Fruit fly (Drosophila melanogaster) whole organism, embryonic: Measurements from ENCODE around the gene CG12106.

Source experiments
- Antp ChIP-seq: fragments of 200-800 bp; sonication (Bioruptor generic); optimal IDR thresholded peaks from 3 replicates; lab custom pipeline; 2016; ENCODE audit warnings: missing biosample characterization, missing genetic modification characterization
- B-H2 ChIP-seq: fragments of 200-800 bp; sonication (Bioruptor generic); optimal IDR thresholded peaks from 2 replicates; lab custom pipeline; 2018; ENCODE audit warnings: missing biosample characterization, mild to moderate bottlenecking, missing genetic modification characterization
- Bgb ChIP-seq: fragments of 200-800 bp; sonication (Bioruptor generic); IDR thresholded peaks from 2 replicates; pipeline ENCODE4 v1.3.6; 2022; ENCODE audit warnings: missing biosample characterization, missing genetic modification characterization; ENCODE audit not compliant: partially characterized antibody
- CG10366 ChIP-seq: fragments of 200-800 bp; sonication (Bioruptor generic); IDR thresholded peaks from 2 replicates; pipeline ENCODE4 v1.3.6; 2022; ENCODE audit warnings: missing biosample characterization, missing genetic modification characterization
- CG11696 ChIP-seq: fragments of 200-800 bp; sonication (Bioruptor generic); IDR thresholded peaks from 2 replicates; pipeline ENCODE4 v1.3.6; 2022; ENCODE audit warnings: missing biosample characterization, missing genetic modification characterization
- CG11723 ChIP-seq: fragments of 200-800 bp; sonication (Bioruptor generic); optimal IDR thresholded peaks from 2 replicates; lab custom pipeline; 2017; ENCODE audit warnings: missing biosample characterization, mild to moderate bottlenecking, missing genetic modification characterization
- CG12155 ChIP-seq: fragments of 200-800 bp; sonication (Bioruptor generic); optimal IDR thresholded peaks from 3 replicates; lab custom pipeline; 2016; ENCODE audit warnings: missing biosample characterization, missing genetic modification characterization
- CG12391 ChIP-seq: fragments of 200-800 bp; sonication (Bioruptor generic); optimal IDR thresholded peaks from 3 replicates; lab custom pipeline; 2018; ENCODE audit warnings: missing biosample characterization, mild to moderate bottlenecking, missing genetic modification characterization, moderate library complexity
- CG16815 ChIP-seq: fragments of 200-800 bp; sonication (Bioruptor generic); optimal IDR thresholded peaks from 3 replicates; lab custom pipeline; 2017; ENCODE audit warnings: missing biosample characterization, mild to moderate bottlenecking, missing genetic modification characterization
- CG2116 ChIP-seq: fragments of 200-800 bp; sonication (Bioruptor generic); optimal IDR thresholded peaks from 3 replicates; lab custom pipeline; 2018; ENCODE audit warnings: missing biosample characterization, mild to moderate bottlenecking, missing genetic modification characterization
- CG30020 ChIP-seq: fragments of 200-800 bp; optimal IDR thresholded peaks from 2 replicates; lab custom pipeline; 2019; ENCODE audit warnings: missing biosample characterization, mild to moderate bottlenecking, missing genetic modification characterization, moderate library complexity
- CG3281 ChIP-seq: fragments of 200-800 bp; sonication (Bioruptor generic); optimal IDR thresholded peaks from 3 replicates; lab custom pipeline; 2017; ENCODE audit warnings: missing biosample characterization, mild to moderate bottlenecking, missing genetic modification characterization
- CG42726 ChIP-seq: fragments of 200-800 bp; sonication (Bioruptor generic); IDR thresholded peaks from 2 replicates; pipeline ENCODE4 v1.3.6; 2022; ENCODE audit warnings: missing biosample characterization, missing genetic modification characterization; ENCODE audit not compliant: partially characterized antibody
- CG4404 ChIP-seq: fragments of 200-800 bp; sonication (Bioruptor generic); IDR thresholded peaks from 2 replicates; pipeline ENCODE4 v1.3.6; 2022; ENCODE audit warnings: missing biosample characterization, missing genetic modification characterization
- CG4424 ChIP-seq: fragments of 200-800 bp; sonication (Bioruptor generic); optimal IDR thresholded peaks from 3 replicates; lab custom pipeline; 2016; ENCODE audit warnings: missing biosample characterization, missing genetic modification characterization
- CG6272 ChIP-seq: fragments of 200-800 bp; sonication (Bioruptor generic); IDR thresholded peaks from 2 replicates; pipeline ENCODE4 v1.3.6; 2022; ENCODE audit warnings: missing biosample characterization, missing genetic modification characterization
- CG6765 ChIP-seq: fragments of 200-800 bp; sonication (Bioruptor generic); optimal IDR thresholded peaks from 3 replicates; lab custom pipeline; 2017; ENCODE audit warnings: missing biosample characterization, mild to moderate bottlenecking, missing genetic modification characterization
- CG7963 ChIP-seq: fragments of 200-800 bp; sonication (Bioruptor generic); IDR thresholded peaks from 3 replicates; pipeline ENCODE4 v1.3.6; 2022; ENCODE audit warnings: missing biosample characterization, missing genetic modification characterization; ENCODE audit not compliant: partially characterized antibody
- CG7987 ChIP-seq: fragments of 200-800 bp; sonication (Bioruptor generic); optimal IDR thresholded peaks from 2 replicates; lab custom pipeline; 2018; ENCODE audit warnings: missing biosample characterization, mild to moderate bottlenecking, missing genetic modification characterization, moderate library complexity
- CG8089 ChIP-seq: fragments of 200-800 bp; sonication (Bioruptor generic); optimal IDR thresholded peaks from 3 replicates; lab custom pipeline; 2016; ENCODE audit warnings: missing biosample characterization, missing genetic modification characterization
- CG8281 ChIP-seq: fragments of 200-800 bp; sonication (Bioruptor generic); optimal IDR thresholded peaks from 2 replicates; lab custom pipeline; 2018; ENCODE audit warnings: missing biosample characterization, mild to moderate bottlenecking, missing genetic modification characterization, moderate library complexity
- CG9437 ChIP-seq: fragments of 200-800 bp; sonication (Bioruptor generic); optimal IDR thresholded peaks from 2 replicates; lab custom pipeline; 2018; ENCODE audit warnings: missing biosample characterization, mild to moderate bottlenecking, missing genetic modification characterization
- E2f1 ChIP-seq: fragments of 200-800 bp; sonication (Bioruptor generic); IDR thresholded peaks from 2 replicates; pipeline ENCODE4 v1.3.6; 2022; ENCODE audit warnings: missing biosample characterization, missing genetic modification characterization
- E2f2 ChIP-seq: fragments of 200-800 bp; sonication (Bioruptor generic); IDR thresholded peaks from 2 replicates; pipeline ENCODE4 v1.3.6; 2022; ENCODE audit warnings: missing biosample characterization, missing genetic modification characterization
- Gsc ChIP-seq: fragments of 200-800 bp; sonication (Bioruptor generic); IDR thresholded peaks from 2 replicates; pipeline ENCODE4 v1.3.6; 2022; ENCODE audit warnings: missing biosample characterization, missing genetic modification characterization
- HLHmδ ChIP-seq: fragments of 200-800 bp; sonication (Bioruptor generic); optimal IDR thresholded peaks from 2 replicates; lab custom pipeline; 2018; ENCODE audit warnings: missing biosample characterization, mild to moderate bottlenecking, missing genetic modification characterization, moderate library complexity
- Lpt ChIP-seq: fragments of >200 bp; optimal IDR thresholded peaks from 2 replicates; lab custom pipeline; 2018; ENCODE audit warnings: missing biosample characterization, missing genetic modification characterization
- NK7.1 ChIP-seq: fragments of 200-800 bp; sonication (Bioruptor generic); optimal IDR thresholded peaks from 3 replicates; lab custom pipeline; 2016; ENCODE audit warnings: missing biosample characterization, missing genetic modification characterization
- NfI ChIP-seq: fragments of 200-800 bp; sonication (Bioruptor generic); optimal IDR thresholded peaks from 3 replicates; lab custom pipeline; 2018; ENCODE audit warnings: missing biosample characterization, mild to moderate bottlenecking, missing genetic modification characterization, moderate library complexity
- Pdp1 ChIP-seq, 2 experiments: fragments of 200-800 bp; sonication (Bioruptor generic); optimal IDR thresholded peaks; 3 replicates each; lab custom pipeline; 2016; ENCODE audit warnings: missing biosample characterization in 2 of 2, missing genetic modification characterization in 2 of 2, mild to moderate bottlenecking in 1 of 2, moderate library complexity in 1 of 2
- Tbp ChIP-seq: fragments of >200 bp; optimal IDR thresholded peaks from 2 replicates; lab custom pipeline; 2018; ENCODE audit warnings: missing biosample characterization, missing genetic modification characterization
- YL-1 ChIP-seq: fragments of 200-800 bp; sonication (Bioruptor generic); optimal IDR thresholded peaks from 3 replicates; lab custom pipeline; 2017; ENCODE audit warnings: missing biosample characterization, mild to moderate bottlenecking, missing genetic modification characterization
- az2 ChIP-seq: fragments of 200-800 bp; sonication (Bioruptor generic); optimal IDR thresholded peaks from 3 replicates; lab custom pipeline; 2016; ENCODE audit warnings: missing biosample characterization, missing genetic modification characterization
- chn ChIP-seq: fragments of 200-800 bp; sonication (Bioruptor generic); optimal IDR thresholded peaks from 2 replicates; lab custom pipeline; 2016; ENCODE audit warnings: missing biosample characterization, missing genetic modification characterization
- dmrt99B ChIP-seq: fragments of 200-800 bp; sonication (Bioruptor generic); optimal IDR thresholded peaks from 2 replicates; lab custom pipeline; 2018; ENCODE audit warnings: missing biosample characterization, mild to moderate bottlenecking, missing genetic modification characterization, moderate library complexity
- exex ChIP-seq: fragments of 200-800 bp; sonication (Bioruptor generic); optimal IDR thresholded peaks from 4 replicates; lab custom pipeline; 2018; ENCODE audit warnings: missing biosample characterization, mild to moderate bottlenecking, missing genetic modification characterization, moderate library complexity
- hth ChIP-seq: fragments of >200 bp; optimal IDR thresholded peaks from 2 replicates; lab custom pipeline; 2017; ENCODE audit warnings: inconsistent platforms
- inv ChIP-seq: fragments of 200-800 bp; sonication (Bioruptor generic); IDR thresholded peaks from 2 replicates; pipeline ENCODE4 v1.3.6; 2022; ENCODE audit warnings: missing biosample characterization, missing genetic modification characterization; ENCODE audit not compliant: partially characterized antibody
- jigr1 ChIP-seq: fragments of 200-800 bp; sonication (Bioruptor generic); IDR thresholded peaks from 3 replicates; pipeline ENCODE4 v1.3.6; 2022; ENCODE audit warnings: missing biosample characterization, missing genetic modification characterization
- lab ChIP-seq: fragments of 200-800 bp; sonication (Bioruptor generic); optimal IDR thresholded peaks from 3 replicates; lab custom pipeline; 2017; ENCODE audit warnings: missing biosample characterization, missing genetic modification characterization, mild to moderate bottlenecking, moderate library complexity, missing genetic modification reagents
- luna ChIP-seq: fragments of 200-800 bp; sonication (Bioruptor generic); optimal IDR thresholded peaks from 2 replicates; lab custom pipeline; 2016; ENCODE audit warnings: missing biosample characterization, missing genetic modification characterization
- pb ChIP-seq: fragments of 200-800 bp; sonication (Bioruptor generic); optimal IDR thresholded peaks from 3 replicates; lab custom pipeline; 2016; ENCODE audit warnings: missing biosample characterization, missing genetic modification characterization
- pfk ChIP-seq: fragments of 200-800 bp; sonication (Bioruptor generic); optimal IDR thresholded peaks from 2 replicates; lab custom pipeline; 2018; ENCODE audit warnings: missing biosample characterization, mild to moderate bottlenecking, missing genetic modification characterization, moderate library complexity
- rib ChIP-seq: fragments of 200-800 bp; sonication (Bioruptor generic); IDR thresholded peaks from 2 replicates; pipeline ENCODE4 v1.3.6; 2022; ENCODE audit warnings: missing biosample characterization, missing genetic modification characterization
- sc ChIP-seq, 3 experiments: fragments of >200 bp in 2 of 3; fragments of 200-800 bp in 1 of 3; sonication (Bioruptor generic) in 1 of 3; optimal IDR thresholded peaks; 2 replicates in 2 of 3; 3 replicates in 1 of 3; lab custom pipeline; 2017; ENCODE audit warnings: mild to moderate bottlenecking in 1 of 3, missing biosample characterization in 1 of 3, missing genetic modification characterization in 1 of 3, missing genetic modification reagents in 1 of 3
- shn ChIP-seq: fragments of 200-800 bp; sonication (Bioruptor generic); optimal IDR thresholded peaks from 3 replicates; lab custom pipeline; 2016; ENCODE audit warnings: missing biosample characterization, missing genetic modification characterization
- slbo ChIP-seq: fragments of 200-800 bp; sonication (Bioruptor generic); IDR thresholded peaks from 2 replicates; pipeline ENCODE4 v1.3.6; 2022; ENCODE audit warnings: missing biosample characterization, missing genetic modification characterization
- stwl ChIP-seq: fragments of 200-800 bp; sonication (Bioruptor generic); optimal IDR thresholded peaks from 3 replicates; lab custom pipeline; 2018; ENCODE audit warnings: missing biosample characterization, mild to moderate bottlenecking, missing genetic modification characterization, moderate library complexity
- z ChIP-seq: fragments of 200-800 bp; sonication (Bioruptor generic); IDR thresholded peaks from 3 replicates; pipeline ENCODE4 v1.3.6; 2022; ENCODE audit warnings: missing biosample characterization, missing genetic modification characterization

CG12106 gene

dm6 chrX:9201866-9202681, 8.4 kb downstream of the CG12106 start (continued):
- TF ChIP-seq lab (GFP tag; lab: Kevin White, UChicago) (peak; percentile 95), pb (GFP tag; lab: Kevin White, UChicago) (no peak), Gsc (no peak), CG7987 (GFP tag; lab: Kevin White, UChicago) (peak; percentile 71), CG12391 (peak; percentile 76), CG42726 (no peak), exex (peak; percentile 53), pfk (GFP tag; lab: Kevin White, UChicago) (no peak), HLHmδ (no peak), CG7963 (GFP tag; lab: Robert Waterston, UW) (no peak), NfI (GFP tag; lab: Kevin White, UChicago) (peak; percentile 69), CG4404 (GFP tag; lab: Robert Waterston, UW) (peak; percentile 66; the same call in 1 of the 2 replicates), CG2116 (GFP tag; lab: Kevin White, UChicago) (no peak), Pdp1 (GFP tag; optimal IDR thresholded peaks at IDR 0.05; lab: Kevin White, UChicago) (no peak), Bgb (GFP tag; lab: Robert Waterston, UW) (no peak), E2f1 (GFP tag; lab: Robert Waterston, UW) (peak; percentile 85), shn (GFP tag; lab: Kevin White, UChicago) (no peak), CG6765 (GFP tag; lab: Kevin White, UChicago) (peak; percentile 78), CG12155 (GFP tag; lab: Kevin White, UChicago) (peak; percentile 19), inv (GFP tag; lab: Robert Waterston, UW) (no peak), jigr1 (GFP tag; lab: Robert Waterston, UW) (no peak), CG30020 (no peak), luna (GFP tag; lab: Kevin White, UChicago) (peak; percentile 16), B-H2 (GFP tag; lab: Kevin White, UChicago) (peak; percentile 83), Lpt (no peak), CG10366 (GFP tag; lab: Robert Waterston, UW) (peak; percentile 77), chn (GFP tag; lab: Kevin White, UChicago) (no peak), YL-1 (GFP tag; lab: Kevin White, UChicago) (no peak), Antp (GFP tag; lab: Kevin White, UChicago) (no peak), CG4424 (peak; percentile 43), CG16815 (peak; percentile 68), CG11723 (peak; percentile 51), rib (GFP tag; lab: Robert Waterston, UW) (peak; percentile 90), CG8089 (no peak), dmrt99B (tag; lab: Kevin White, UChicago) (peak; percentile 59), CG9437 (GFP tag; lab: Kevin White, UChicago) (peak; percentile 51), hth (lab: Kevin White, UChicago) (no peak), NK7.1 (GFP tag; lab: Kevin White, UChicago) (no peak), Tbp (GFP tag; lab: Kevin White, UChicago) (no peak), CG11696 (GFP tag; lab: Robert Waterston, UW) (peak; percentile 72), E2f2 (GFP tag; lab: Robert Waterston, UW) (peak; percentile 36), CG8281 (peak; percentile 35), slbo (peak; percentile 96), stwl (tag; lab: Kevin White, UChicago) (no peak), z (GFP tag; lab: Robert Waterston, UW) (no peak), az2 (GFP tag; lab: Kevin White, UChicago) (no peak), sc (optimal IDR thresholded peaks at IDR 0.05; lab: Kevin White, UChicago) (no peak), sc (GFP tag; optimal IDR thresholded peaks at IDR 0.05; lab: Kevin White, UChicago) (no peak), CG3281 (GFP tag; lab: Kevin White, UChicago) (peak; percentile 88), CG6272 (peak; percentile 72; the same call in 1 of the 2 replicates)
